Fruit fly (Drosophila melanogaster) Kc167 (cell line): ENCODE results near the gene senju.

Source experiments
- Myc ChIP-seq: fragments of >200 bp; optimal IDR thresholded peaks from 2 replicates; lab custom pipeline; 2017; ENCODE audit warnings: missing external identifiers
- Sin3A ChIP-seq: fragments of >200 bp; optimal IDR thresholded peaks from 2 replicates; lab custom pipeline; 2018; ENCODE audit warnings: missing external identifiers
- h ChIP-seq: fragments of >200 bp; optimal IDR thresholded peaks from 3 replicates; lab custom pipeline; 2018; ENCODE audit warnings: missing external identifiers
- insv ChIP-seq: fragments of >200 bp; optimal IDR thresholded peaks from 3 replicates; lab custom pipeline; 2018; ENCODE audit warnings: missing external identifiers
- psq ChIP-seq: fragments of >200 bp; optimal IDR thresholded peaks from 2 replicates; lab custom pipeline; 2017; ENCODE audit warnings: missing external identifiers
- ttk ChIP-seq: sonication (Bioruptor generic); optimal IDR thresholded peaks from 2 replicates; lab custom pipeline; 2017; ENCODE audit warnings: missing external identifiers

The senju gene

DNA sequence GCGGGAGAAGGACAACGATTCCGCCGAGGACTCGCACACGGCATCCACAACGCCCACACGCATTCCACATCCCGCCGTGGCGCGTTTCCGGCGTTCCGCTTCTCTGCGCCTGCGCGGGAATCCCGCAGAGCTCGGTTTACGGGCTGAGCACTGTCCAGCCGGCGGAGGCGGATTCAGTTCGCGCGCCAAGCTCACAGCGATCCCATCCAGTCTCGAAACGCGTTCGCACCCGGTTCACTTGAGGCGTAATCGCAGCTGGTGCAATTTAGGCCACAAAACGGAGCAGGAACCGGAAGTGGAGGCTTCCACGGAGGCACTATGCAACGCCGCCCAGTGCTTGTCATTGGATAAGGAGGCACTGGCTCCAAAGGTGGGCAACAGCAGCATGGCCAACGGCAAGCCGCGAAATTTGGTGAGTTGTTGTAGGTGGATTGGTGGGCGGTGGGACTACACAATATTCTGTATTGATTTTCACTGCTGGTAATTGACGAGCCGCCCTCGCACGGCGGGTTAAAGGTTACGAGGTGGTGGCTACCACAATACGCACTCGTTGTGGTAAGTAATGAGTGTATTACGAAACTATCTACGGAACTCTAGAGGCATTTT lies 10.3 kb downstream of the senju start:
- TF ChIP-seq Sin3A (lab: Kevin White, UChicago) (no peak), insv (lab: Kevin White, UChicago) (no peak), Myc (lab: Kevin White, UChicago) (no peak), psq (lab: Kevin White, UChicago) (no peak), h (no peak), ttk (no peak)

DNA sequence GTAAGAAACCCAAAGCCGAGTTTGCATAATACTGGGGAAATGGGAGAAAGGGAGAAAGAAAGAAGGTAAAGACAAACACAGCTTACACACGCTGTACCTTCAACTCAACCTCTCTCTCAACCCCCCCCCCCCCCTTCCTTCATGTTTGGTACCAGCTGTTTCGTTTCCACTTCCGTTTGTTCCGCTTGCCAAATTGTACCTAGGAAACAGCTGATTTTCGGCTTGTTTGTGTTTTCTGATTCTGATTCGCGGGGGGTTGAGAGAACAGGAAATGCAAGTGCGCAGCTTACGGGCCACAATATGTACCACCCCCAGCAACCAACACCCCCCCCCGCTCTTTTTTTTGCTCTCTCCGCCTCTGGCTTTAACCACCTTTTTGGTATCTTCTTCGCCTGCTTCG lies 11.3 kb downstream of the senju start:
- TF ChIP-seq Myc (lab: Kevin White, UChicago) (no peak), h (no peak), Sin3A (lab: Kevin White, UChicago) (no peak), ttk (no peak), psq (lab: Kevin White, UChicago) (no peak), insv (lab: Kevin White, UChicago) (no peak)

DNA sequence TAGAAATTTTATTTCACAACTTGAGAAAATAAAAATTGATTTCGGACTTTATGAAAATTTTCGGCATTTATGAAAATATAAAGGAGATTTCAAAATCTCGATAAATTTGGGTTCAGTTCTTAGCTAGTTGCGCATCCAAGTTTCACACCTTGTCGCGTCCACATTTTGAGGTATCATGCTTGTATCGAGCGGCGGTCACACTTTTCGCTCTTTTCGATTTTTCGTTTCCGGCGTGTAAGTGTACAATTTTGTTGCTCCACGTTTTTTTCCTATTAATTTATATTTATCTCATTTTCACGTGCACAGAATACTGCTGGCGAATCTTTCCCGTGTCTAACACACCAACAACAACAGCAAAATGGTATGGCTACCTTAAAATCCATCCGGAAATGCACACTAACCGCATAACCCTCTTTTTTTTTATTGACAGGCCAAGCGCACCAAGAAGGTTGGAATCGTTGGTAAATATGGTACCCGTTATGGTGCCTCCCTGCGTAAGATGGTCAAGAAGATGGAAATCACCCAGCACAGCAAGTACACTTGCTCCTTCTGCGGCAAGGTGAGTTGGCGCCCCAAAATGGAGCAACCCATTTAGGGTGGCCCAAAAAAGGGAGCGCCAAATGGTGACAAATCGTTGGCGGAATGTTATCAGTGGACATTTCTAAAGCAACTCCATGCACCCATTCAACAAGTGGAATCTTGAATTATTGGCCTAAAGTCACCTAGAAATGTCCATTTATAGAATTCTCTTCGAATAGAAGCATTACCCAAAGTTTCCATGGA lies 18.3 kb downstream of the senju start, which contains the start of gene RpL37A:
Gene RpL37A, plus strand, starts transcription at position 161 of the 783 bp plus-strand sequence.
- TF ChIP-seq ttk: no peak
- TF ChIP-seq psq (lab: Kevin White, UChicago): no peak
- TF ChIP-seq Sin3A (lab: Kevin White, UChicago): no peak
- no peak for TF ChIP-seq Myc (lab: Kevin White, UChicago)
- TF ChIP-seq h: no peak
- TF ChIP-seq insv (lab: Kevin White, UChicago): no peak

DNA sequence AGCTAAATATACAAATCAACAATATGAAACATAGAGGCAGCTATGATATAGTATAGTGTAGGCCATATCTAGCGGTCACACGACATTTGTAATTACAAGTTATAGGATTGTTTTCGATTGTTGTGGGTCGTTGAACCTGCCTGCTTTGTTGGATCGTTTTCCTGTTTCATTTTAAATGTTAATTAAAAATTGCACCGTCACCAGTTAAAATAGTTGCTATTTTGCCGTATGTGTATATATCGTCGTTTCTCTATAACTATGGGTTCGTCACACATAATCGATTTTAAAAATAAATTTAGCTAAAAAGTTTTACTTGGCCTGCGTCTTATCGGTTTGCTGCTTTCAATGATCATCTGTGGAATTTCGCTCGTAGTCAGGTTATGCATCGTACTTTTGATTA lies 19.7 kb downstream of the senju start:
- no peak for TF ChIP-seq Myc (lab: Kevin White, UChicago)
- TF ChIP-seq insv (lab: Kevin White, UChicago): no peak
- TF ChIP-seq psq (lab: Kevin White, UChicago): no peak

DNA sequence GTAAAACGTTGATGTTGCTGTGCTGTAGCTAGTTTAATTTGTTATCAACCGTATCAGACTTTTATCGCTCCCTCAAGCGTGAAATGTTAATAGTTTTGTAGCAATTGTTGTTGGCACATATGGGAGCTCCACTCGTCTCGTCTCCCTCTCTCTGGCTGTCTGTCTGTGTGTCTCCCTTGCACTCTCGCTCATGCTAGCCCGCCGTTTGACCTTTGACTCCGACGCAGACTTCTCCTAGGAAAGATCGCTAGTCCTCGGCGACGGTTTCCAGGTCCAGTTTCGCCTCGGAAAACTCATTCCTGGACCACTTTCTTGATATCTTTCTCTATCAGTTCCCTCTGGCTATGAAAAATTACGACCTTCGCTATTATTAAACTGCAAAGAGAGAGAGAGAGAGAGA lies 26.6 kb downstream of the senju start:
- no peak for TF ChIP-seq h
- no peak for TF ChIP-seq psq (lab: Kevin White, UChicago)
- TF ChIP-seq Sin3A (lab: Kevin White, UChicago): no peak

dm6 chr2L:5080225-5080867 lies 27.7 kb downstream of the senju start:
- TF ChIP-seq psq (lab: Kevin White, UChicago): no peak
- TF ChIP-seq ttk: no peak
- no peak for TF ChIP-seq Myc (lab: Kevin White, UChicago)
- no peak for TF ChIP-seq h
- TF ChIP-seq insv (lab: Kevin White, UChicago): no peak
- no peak for TF ChIP-seq Sin3A (lab: Kevin White, UChicago)

- TF ChIP-seq ttk (no peak), psq (lab: Kevin White, UChicago) (no peak), insv (lab: Kevin White, UChicago) (no peak)
These were observed 32.1 kb downstream of the senju start for dm6 chr2L:5084586-5085257.

DNA sequence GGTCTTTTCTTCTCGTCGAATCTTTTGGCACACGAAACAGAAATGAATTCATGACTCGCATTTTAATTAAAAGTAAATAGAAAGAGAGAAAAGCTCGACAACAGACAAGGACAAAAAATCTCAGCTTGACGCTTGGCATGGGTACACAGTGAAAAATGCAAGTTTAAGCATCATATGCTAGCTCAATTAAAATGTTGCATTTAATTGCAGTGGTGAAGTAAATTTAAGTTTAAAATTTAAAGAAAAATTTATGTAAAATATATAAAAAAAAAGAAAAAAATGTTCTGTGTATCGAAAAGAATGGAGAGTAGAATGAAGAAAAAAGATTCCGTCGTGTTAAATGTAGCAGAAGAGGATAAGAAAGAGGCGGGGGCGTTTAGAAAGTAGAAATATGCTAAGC lies 32.9 kb downstream of the senju start:
- no peak for TF ChIP-seq psq (lab: Kevin White, UChicago)
- no peak for TF ChIP-seq Sin3A (lab: Kevin White, UChicago)
- TF ChIP-seq ttk: no peak

dm6 chr2L:5086905-5087522 lies 34.4 kb downstream of the senju start:
- no peak for TF ChIP-seq Sin3A (lab: Kevin White, UChicago)
- no peak for TF ChIP-seq h
- TF ChIP-seq psq (lab: Kevin White, UChicago): no peak
- no peak for TF ChIP-seq Myc (lab: Kevin White, UChicago)
- no peak for TF ChIP-seq insv (lab: Kevin White, UChicago)
- no peak for TF ChIP-seq ttk

dm6 chr2L:5088649-5089270 lies 36.1 kb downstream of the senju start:
- TF ChIP-seq psq (lab: Kevin White, UChicago): no peak
- no peak for TF ChIP-seq Myc (lab: Kevin White, UChicago)
- TF ChIP-seq h: no peak
- no peak for TF ChIP-seq Sin3A (lab: Kevin White, UChicago)
- TF ChIP-seq ttk: no peak

- TF ChIP-seq Myc (lab: Kevin White, UChicago): no peak
- TF ChIP-seq insv (lab: Kevin White, UChicago): no peak
- no peak for TF ChIP-seq psq (lab: Kevin White, UChicago)
- TF ChIP-seq ttk: no peak
- TF ChIP-seq Sin3A (lab: Kevin White, UChicago): no peak
- TF ChIP-seq h: no peak
These were observed 37.0 kb downstream of the senju start for dm6 chr2L:5089642-5090041.
